Fruit fly (Drosophila melanogaster): Measurements from ENCODE around the gene Cpr72Ea.

Gene Cpr72Ea

DNA sequence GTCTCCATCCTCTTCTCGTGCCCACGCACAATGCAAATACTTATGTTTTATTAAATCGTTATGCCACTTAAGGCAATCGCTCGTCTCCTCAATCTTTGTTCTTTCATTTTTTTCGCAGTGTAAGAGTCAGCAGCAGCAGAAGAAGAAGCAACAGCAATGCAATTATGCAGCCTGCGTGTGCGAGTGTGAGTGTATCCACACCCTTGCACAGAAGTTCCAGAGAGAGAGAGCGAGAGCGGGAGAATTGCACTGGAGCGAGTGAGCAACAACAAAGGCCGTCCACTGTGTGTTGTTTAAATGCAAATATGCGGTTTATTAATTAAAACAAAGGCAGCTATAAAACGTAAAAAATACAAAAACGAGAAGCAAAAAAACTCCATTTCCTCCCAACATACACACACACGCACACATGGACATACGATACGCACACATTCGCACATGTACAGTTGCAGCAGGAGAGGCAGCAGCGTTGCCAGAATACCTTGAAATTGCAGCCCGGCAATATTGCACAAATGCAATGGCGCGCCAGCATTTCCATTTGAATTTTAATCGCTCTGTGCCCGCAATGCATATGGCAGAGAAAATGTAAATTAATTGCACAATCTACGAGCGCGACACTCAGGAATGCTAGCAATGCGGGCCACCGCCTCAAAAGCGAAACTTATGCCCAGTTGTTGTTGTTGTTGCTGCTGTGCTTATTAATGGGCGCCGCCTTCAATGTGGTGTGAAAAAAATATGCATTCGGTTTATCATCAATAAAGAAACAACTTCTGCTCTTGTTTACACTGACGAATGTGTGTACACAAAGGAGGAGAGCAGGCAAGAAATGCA lies 46.4 kb downstream of the Cpr72Ea start:
- TF ChIP-seq Mnt (GFP tag; optimal IDR thresholded peaks at IDR 0.05): no peak
- peak; percentile 30 for TF ChIP-seq tj (GFP tag; optimal IDR thresholded peaks at IDR 0.05)
- no peak for TF ChIP-seq Clk (GFP tag; optimal IDR thresholded peaks at IDR 0.05)
- TF ChIP-seq ovo (GFP tag; optimal IDR thresholded peaks at IDR 0.05): peak; percentile 2
- no peak for TF ChIP-seq Crg-1 (GFP tag; optimal IDR thresholded peaks at IDR 0.05)
- peak; percentile 6 for TF ChIP-seq CG33017 (tag; optimal IDR thresholded peaks at IDR 0.05)
- TF ChIP-seq cic (GFP tag; optimal IDR thresholded peaks at IDR 0.05): no peak
- no peak for TF ChIP-seq Hr96 (GFP tag; optimal IDR thresholded peaks at IDR 0.05)
- no peak for TF ChIP-seq CG7101 (tag; optimal IDR thresholded peaks at IDR 0.05)
- no peak for TF ChIP-seq CG1620 (GFP tag; optimal IDR thresholded peaks at IDR 0.05)
- no peak for TF ChIP-seq toe (GFP tag; optimal IDR thresholded peaks at IDR 0.05)
- TF ChIP-seq kay (GFP tag; ENCODE audit: borderline replicate concordance): peak; percentile 71
- TF ChIP-seq CG7045 (GFP tag; optimal IDR thresholded peaks at IDR 0.05): peak; percentile 46
- peak; percentile 35 for TF ChIP-seq bab1 (GFP tag; optimal IDR thresholded peaks at IDR 0.05)
- peak; percentile 2 for TF ChIP-seq CG14711 (tag; optimal IDR thresholded peaks at IDR 0.05)
- no peak for TF ChIP-seq CG5204 (GFP tag; optimal IDR thresholded peaks at IDR 0.05)
- TF ChIP-seq CG12768 (GFP tag; optimal IDR thresholded peaks at IDR 0.05): no peak
- no peak for TF ChIP-seq cnc (optimal IDR thresholded peaks at IDR 0.05)
- peak; percentile 29 for TF ChIP-seq CG11617 (GFP tag; optimal IDR thresholded peaks at IDR 0.05)
- TF ChIP-seq pad (GFP tag; optimal IDR thresholded peaks at IDR 0.05): peak; percentile 61

DNA sequence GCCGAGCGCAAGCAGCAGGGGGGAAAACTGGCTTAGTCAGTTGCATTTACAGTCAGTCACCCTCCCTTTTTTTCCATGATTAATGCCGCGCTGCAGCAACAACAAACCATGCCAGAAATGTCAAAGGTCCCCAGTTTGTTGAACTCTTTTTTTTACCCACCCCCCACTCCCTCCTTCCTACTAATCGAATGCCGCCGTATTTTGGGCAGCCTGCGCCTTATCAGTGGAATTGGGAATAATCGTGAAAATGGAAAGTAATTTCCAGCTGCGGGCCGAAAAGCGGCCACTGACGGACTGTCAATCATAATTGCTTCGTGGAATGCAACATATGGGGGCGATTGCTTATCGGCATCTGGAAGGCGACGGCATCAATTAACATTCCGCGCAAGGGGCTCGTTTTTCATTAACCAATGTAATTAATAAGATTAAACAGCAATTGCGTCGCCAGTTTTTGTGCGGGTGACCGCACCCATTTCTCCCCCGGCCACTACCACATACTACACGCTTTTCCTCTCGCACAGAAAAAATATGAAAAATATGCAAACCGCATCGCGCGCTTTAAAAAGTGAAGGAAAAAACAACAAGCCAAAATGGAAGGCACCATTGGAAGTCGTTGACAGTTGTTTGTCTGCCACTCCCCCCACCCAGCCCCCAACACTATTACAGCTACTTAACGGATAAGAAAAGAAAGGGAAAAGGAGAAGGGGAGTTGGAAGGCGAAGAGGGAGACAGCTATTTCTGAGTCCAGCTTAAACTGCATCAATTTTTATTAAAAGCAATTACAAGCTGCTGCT lies 47.2 kb downstream of the Cpr72Ea start:
- TF ChIP-seq CG7045 (GFP tag; optimal IDR thresholded peaks at IDR 0.05): no peak
- no peak for TF ChIP-seq CG1620 (GFP tag; optimal IDR thresholded peaks at IDR 0.05)
- TF ChIP-seq pad (GFP tag; optimal IDR thresholded peaks at IDR 0.05): peak; percentile 91

- no peak for TF ChIP-seq Crg-1 (GFP tag; optimal IDR thresholded peaks at IDR 0.05)
- TF ChIP-seq pad (GFP tag; optimal IDR thresholded peaks at IDR 0.05): peak; percentile 72
Observed at dm6 chr3L:16410234-16411119, 48.1 kb downstream of the Cpr72Ea start.

DNA sequence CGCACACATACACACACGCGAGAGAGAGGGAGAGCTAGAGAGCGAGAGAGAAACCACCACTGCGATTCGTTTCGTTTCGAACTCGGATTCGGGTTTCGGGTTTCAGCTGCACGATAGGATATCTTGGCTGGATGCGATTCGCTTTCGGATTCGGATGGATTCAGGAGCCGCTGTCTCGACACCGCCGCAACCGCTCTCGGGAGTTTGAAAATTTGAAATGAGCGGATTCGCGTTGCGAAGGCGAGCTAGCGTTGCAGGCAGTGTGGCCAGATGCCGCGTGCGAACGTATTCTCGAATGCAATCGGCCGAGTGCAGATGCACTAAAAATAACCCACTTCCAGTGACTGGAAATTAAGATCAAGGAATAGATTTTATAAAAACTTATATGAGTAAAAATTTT lies 49.2 kb downstream of the Cpr72Ea start, which contains the start of gene fax:
TSS of gene fax (minus strand) at position 263 of the 400 bp plus-strand sequence.
- peak; percentile 28 for TF ChIP-seq cic (GFP tag; optimal IDR thresholded peaks at IDR 0.05)
- TF ChIP-seq CG12768 (GFP tag; optimal IDR thresholded peaks at IDR 0.05): no peak
- TF ChIP-seq Clk (GFP tag; optimal IDR thresholded peaks at IDR 0.05): no peak
- peak; percentile 12 for TF ChIP-seq CG33017 (tag; optimal IDR thresholded peaks at IDR 0.05)
- TF ChIP-seq CG11617 (GFP tag; optimal IDR thresholded peaks at IDR 0.05): no peak
- TF ChIP-seq Hr96 (GFP tag; optimal IDR thresholded peaks at IDR 0.05): peak; percentile 83
- TF ChIP-seq Crg-1 (GFP tag; optimal IDR thresholded peaks at IDR 0.05): no peak
- TF ChIP-seq CG1620 (GFP tag; optimal IDR thresholded peaks at IDR 0.05): no peak
- TF ChIP-seq pad (GFP tag; optimal IDR thresholded peaks at IDR 0.05): no peak
- TF ChIP-seq CG5204 (GFP tag; optimal IDR thresholded peaks at IDR 0.05): no peak
- peak; percentile 14 for TF ChIP-seq Mnt (GFP tag; optimal IDR thresholded peaks at IDR 0.05)
- no peak for TF ChIP-seq toe (GFP tag; optimal IDR thresholded peaks at IDR 0.05)
- TF ChIP-seq bab1 (GFP tag; optimal IDR thresholded peaks at IDR 0.05): peak; percentile 35
- no peak for TF ChIP-seq CG14711 (tag; optimal IDR thresholded peaks at IDR 0.05)
- peak; percentile 23 for TF ChIP-seq CG7101 (tag; optimal IDR thresholded peaks at IDR 0.05)
- no peak for TF ChIP-seq ovo (GFP tag; optimal IDR thresholded peaks at IDR 0.05)
- no peak for TF ChIP-seq CG7045 (GFP tag; optimal IDR thresholded peaks at IDR 0.05)
- no peak for TF ChIP-seq tj (GFP tag; optimal IDR thresholded peaks at IDR 0.05)
- TF ChIP-seq kay (GFP tag; ENCODE audit: borderline replicate concordance): no peak
- no peak for TF ChIP-seq cnc (optimal IDR thresholded peaks at IDR 0.05)

- TF ChIP-seq Crg-1 (GFP tag; optimal IDR thresholded peaks at IDR 0.05) (peak; percentile 55), tj (GFP tag; optimal IDR thresholded peaks at IDR 0.05) (peak; percentile 30), ovo (GFP tag; optimal IDR thresholded peaks at IDR 0.05) (peak; percentile 57), Clk (GFP tag; optimal IDR thresholded peaks at IDR 0.05) (no peak), toe (GFP tag; optimal IDR thresholded peaks at IDR 0.05) (peak; percentile 76), bab1 (GFP tag; optimal IDR thresholded peaks at IDR 0.05) (peak; percentile 27), CG33017 (tag; optimal IDR thresholded peaks at IDR 0.05) (no peak), Hr96 (GFP tag; optimal IDR thresholded peaks at IDR 0.05) (peak; percentile 2), CG7101 (tag; optimal IDR thresholded peaks at IDR 0.05) (peak; percentile 36), CG14711 (tag; optimal IDR thresholded peaks at IDR 0.05) (peak; percentile 17), cic (GFP tag; optimal IDR thresholded peaks at IDR 0.05) (peak; percentile 13), CG5204 (GFP tag; optimal IDR thresholded peaks at IDR 0.05) (peak; percentile 68), Mnt (GFP tag; optimal IDR thresholded peaks at IDR 0.05) (peak; percentile 58), cnc (optimal IDR thresholded peaks at IDR 0.05) (no peak), kay (GFP tag; ENCODE audit: borderline replicate concordance) (no peak), pad (GFP tag; optimal IDR thresholded peaks at IDR 0.05) (peak; percentile 16), CG1620 (GFP tag; optimal IDR thresholded peaks at IDR 0.05) (peak; percentile 50), CG7045 (GFP tag; optimal IDR thresholded peaks at IDR 0.05) (no peak), CG12768 (GFP tag; optimal IDR thresholded peaks at IDR 0.05) (no peak), CG11617 (GFP tag; optimal IDR thresholded peaks at IDR 0.05) (peak; percentile 17)
Observed at dm6 chr3L:16412394-16412950, 50.1 kb downstream of the Cpr72Ea start, which contains the start of gene Serinc. TSS of gene Serinc (plus strand) at chr3L:16412722.

Measured in whole organism, adult.